Fruit fly (Drosophila melanogaster) whole organism, embryonic: ENCODE measurements around the gene Dredd.

Experiments used
- ATbp ChIP-seq: fragments of 200-800 bp; sonication (Bioruptor generic); optimal IDR thresholded peaks from 2 replicates; lab custom pipeline; 2017; ENCODE audit warnings: missing biosample characterization, mild to moderate bottlenecking, missing genetic modification characterization, missing genetic modification reagents
- Adf1 ChIP-seq: fragments of 200-800 bp; sonication (Bioruptor generic); IDR thresholded peaks from 2 replicates; pipeline ENCODE4 v1.3.6; 2022; ENCODE audit warnings: missing biosample characterization, missing genetic modification characterization
- B-H1 ChIP-seq: fragments of 200-800 bp; sonication (Bioruptor generic); IDR thresholded peaks from 3 replicates; pipeline ENCODE4 v1.3.6; 2022; ENCODE audit warnings: missing biosample characterization, missing genetic modification characterization
- CG10147 ChIP-seq: fragments of 200-800 bp; sonication (Bioruptor generic); optimal IDR thresholded peaks from 2 replicates; lab custom pipeline; 2019; ENCODE audit warnings: missing biosample characterization, mild to moderate bottlenecking, missing genetic modification characterization, moderate library complexity
- CG11247 ChIP-seq: fragments of 200-800 bp; sonication (Bioruptor generic); IDR thresholded peaks from 2 replicates; pipeline ENCODE4 v1.3.6; 2022; ENCODE audit warnings: missing biosample characterization, missing genetic modification characterization
- CG12071 ChIP-seq: fragments of 200-800 bp; sonication (Bioruptor generic); optimal IDR thresholded peaks from 3 replicates; lab custom pipeline; 2018; ENCODE audit warnings: missing biosample characterization, mild to moderate bottlenecking, missing genetic modification characterization
- CG1233 ChIP-seq: fragments of 200-800 bp; sonication (Bioruptor generic); optimal IDR thresholded peaks from 4 replicates; lab custom pipeline; 2018; ENCODE audit warnings: missing biosample characterization, mild to moderate bottlenecking, missing genetic modification characterization
- CG12942 ChIP-seq: fragments of 200-800 bp; sonication (Bioruptor generic); optimal IDR thresholded peaks from 3 replicates; lab custom pipeline; 2016; ENCODE audit warnings: missing biosample characterization, missing genetic modification characterization
- CG13624 ChIP-seq: fragments of 200-800 bp; sonication (Bioruptor generic); optimal IDR thresholded peaks from 2 replicates; lab custom pipeline; 2016; ENCODE audit warnings: missing biosample characterization, missing genetic modification characterization
- CG14441 ChIP-seq: fragments of 200-800 bp; sonication (Bioruptor generic); IDR thresholded peaks from 2 replicates; pipeline ENCODE4 v1.3.6; 2022; ENCODE audit warnings: missing biosample characterization, missing genetic modification characterization
- CG16779 ChIP-seq: fragments of 200-800 bp; sonication (Bioruptor generic); IDR thresholded peaks from 2 replicates; pipeline ENCODE4 v1.3.6; 2022; ENCODE audit warnings: missing biosample characterization, missing genetic modification characterization
- CG17328 ChIP-seq: fragments of 200-800 bp; sonication (Bioruptor generic); IDR thresholded peaks from 2 replicates; pipeline ENCODE4 v1.3.6; 2022; ENCODE audit warnings: missing biosample characterization, missing genetic modification characterization
- CG18262 ChIP-seq: fragments of 200-800 bp; optimal IDR thresholded peaks from 3 replicates; lab custom pipeline; 2019; ENCODE audit warnings: missing biosample characterization, mild to moderate bottlenecking, missing genetic modification characterization, moderate library complexity
- CG18599 ChIP-seq: fragments of 200-800 bp; sonication (Bioruptor generic); optimal IDR thresholded peaks from 3 replicates; lab custom pipeline; 2017; ENCODE audit warnings: missing biosample characterization, missing genetic modification characterization, mild to moderate bottlenecking, moderate library complexity, missing genetic modification reagents
- CG2129 ChIP-seq: fragments of 200-800 bp; sonication (Bioruptor generic); IDR thresholded peaks from 2 replicates; pipeline ENCODE4 v1.3.6; 2022; ENCODE audit warnings: missing biosample characterization, missing genetic modification characterization; ENCODE audit not compliant: partially characterized antibody
- CG2199 ChIP-seq: fragments of 200-800 bp; sonication (Bioruptor generic); IDR thresholded peaks from 3 replicates; pipeline ENCODE4 v1.3.6; 2022; ENCODE audit warnings: missing biosample characterization, missing genetic modification characterization
- CG2889 ChIP-seq: fragments of 200-800 bp; sonication (Bioruptor generic); IDR thresholded peaks from 3 replicates; pipeline ENCODE4 v1.3.6; 2022; ENCODE audit warnings: missing biosample characterization, missing genetic modification characterization
- CG4360 ChIP-seq: fragments of 200-800 bp; sonication (Bioruptor generic); IDR thresholded peaks from 2 replicates; pipeline ENCODE4 v1.3.6; 2022; ENCODE audit warnings: missing biosample characterization, missing genetic modification characterization
- CG6654 ChIP-seq: fragments of 200-800 bp; sonication (Bioruptor generic); optimal IDR thresholded peaks from 2 replicates; lab custom pipeline; 2017; ENCODE audit warnings: missing biosample characterization, mild to moderate bottlenecking, missing genetic modification characterization
- CG7839 ChIP-seq: fragments of 200-800 bp; sonication (Bioruptor generic); optimal IDR thresholded peaks from 3 replicates; lab custom pipeline; 2018; ENCODE audit warnings: missing biosample characterization, mild to moderate bottlenecking, missing genetic modification characterization, moderate library complexity
- CG9817 ChIP-seq: fragments of 200-800 bp; sonication (Bioruptor generic); optimal IDR thresholded peaks from 2 replicates; lab custom pipeline; 2018; ENCODE audit warnings: missing biosample characterization, mild to moderate bottlenecking, missing genetic modification characterization, moderate library complexity
- CTCF ChIP-seq: fragments of 200-800 bp; sonication (Bioruptor generic); optimal IDR thresholded peaks from 2 replicates; lab custom pipeline; 2017; ENCODE audit warnings: missing biosample characterization, mild to moderate bottlenecking, missing genetic modification characterization, moderate library complexity
- Ets97D ChIP-seq: fragments of 200-800 bp; sonication (Bioruptor generic); optimal IDR thresholded peaks from 3 replicates; lab custom pipeline; 2016; ENCODE audit warnings: missing biosample characterization, missing genetic modification characterization
- Gsc ChIP-seq: fragments of 200-800 bp; sonication (Bioruptor generic); IDR thresholded peaks from 2 replicates; pipeline ENCODE4 v1.3.6; 2022; ENCODE audit warnings: missing biosample characterization, missing genetic modification characterization
- HmgZ ChIP-seq: fragments of 200-800 bp; sonication (Bioruptor generic); optimal IDR thresholded peaks from 2 replicates; lab custom pipeline; 2018; ENCODE audit warnings: missing biosample characterization, mild to moderate bottlenecking, missing genetic modification characterization
- Hsf ChIP-seq: fragments of 200-800 bp; sonication (Bioruptor generic); optimal IDR thresholded peaks from 3 replicates; lab custom pipeline; 2016; ENCODE audit warnings: missing biosample characterization, missing genetic modification characterization
- Mad ChIP-seq: fragments of 200-800 bp; sonication (Bioruptor generic); optimal IDR thresholded peaks from 2 replicates; lab custom pipeline; 2016; ENCODE audit warnings: missing biosample characterization, missing genetic modification characterization
- Scr ChIP-seq: fragments of 200-800 bp; sonication (Bioruptor generic); IDR thresholded peaks from 2 replicates; pipeline ENCODE4 v1.3.6; 2022; ENCODE audit warnings: missing biosample characterization, missing genetic modification characterization; ENCODE audit not compliant: partially characterized antibody
- Spps ChIP-seq: fragments of 200-800 bp; sonication (Bioruptor generic); optimal IDR thresholded peaks from 2 replicates; lab custom pipeline; 2018; ENCODE audit warnings: missing biosample characterization, mild to moderate bottlenecking, missing genetic modification characterization
- Sry-δ ChIP-seq: fragments of 200-800 bp; sonication (Bioruptor generic); optimal IDR thresholded peaks from 2 replicates; lab custom pipeline; 2016; ENCODE audit warnings: missing biosample characterization, missing genetic modification characterization
- Usf ChIP-seq: fragments of 200-800 bp; sonication (Bioruptor generic); optimal IDR thresholded peaks from 2 replicates; lab custom pipeline; 2017; ENCODE audit warnings: missing genotype, missing biosample characterization, missing genetic modification characterization
- abd-A ChIP-seq: fragments of 200-800 bp; sonication (Bioruptor generic); optimal IDR thresholded peaks from 3 replicates; lab custom pipeline; 2019; ENCODE audit warnings: missing biosample characterization, mild to moderate bottlenecking, missing genetic modification characterization, moderate library complexity
- cg ChIP-seq: fragments of 200-800 bp; sonication (Bioruptor generic); optimal IDR thresholded peaks from 3 replicates; lab custom pipeline; 2019; ENCODE audit warnings: missing biosample characterization, mild to moderate bottlenecking, missing genetic modification characterization, moderate library complexity
- chn ChIP-seq: fragments of 200-800 bp; sonication (Bioruptor generic); optimal IDR thresholded peaks from 2 replicates; lab custom pipeline; 2016; ENCODE audit warnings: missing biosample characterization, missing genetic modification characterization
- dan ChIP-seq: fragments of 200-800 bp; sonication (Bioruptor generic); IDR thresholded peaks from 2 replicates; pipeline ENCODE4 v1.3.6; 2022; ENCODE audit warnings: missing biosample characterization, missing genetic modification characterization
- gcm ChIP-seq: fragments of 200-800 bp; sonication (Bioruptor generic); optimal IDR thresholded peaks from 2 replicates; lab custom pipeline; 2019; ENCODE audit warnings: missing biosample characterization, mild to moderate bottlenecking, missing genetic modification characterization, moderate library complexity
- gt ChIP-seq: fragments of 200-800 bp; sonication (Bioruptor generic); IDR thresholded peaks from 2 replicates; pipeline ENCODE4 v1.3.6; 2022; ENCODE audit warnings: missing biosample characterization, missing genetic modification characterization
- ham ChIP-seq: fragments of 200-800 bp; sonication (Bioruptor generic); IDR thresholded peaks from 2 replicates; pipeline ENCODE4 v1.3.6; 2022; ENCODE audit warnings: missing biosample characterization, missing genetic modification characterization
- lbe ChIP-seq: fragments of 200-800 bp; sonication (Bioruptor generic); optimal IDR thresholded peaks from 2 replicates; lab custom pipeline; 2016; ENCODE audit warnings: missing biosample characterization, mild to moderate bottlenecking, missing genetic modification characterization
- maf-S ChIP-seq: fragments of 200-800 bp; sonication (Bioruptor generic); optimal IDR thresholded peaks from 2 replicates; lab custom pipeline; 2016; ENCODE audit warnings: missing biosample characterization, missing genetic modification characterization
- onecut ChIP-seq: fragments of 200-800 bp; sonication (Bioruptor generic); IDR thresholded peaks from 2 replicates; pipeline ENCODE4 v1.3.6; 2022; ENCODE audit warnings: missing biosample characterization, missing genetic modification characterization
- peb ChIP-seq: fragments of 200-800 bp; sonication (Bioruptor generic); IDR thresholded peaks from 2 replicates; pipeline ENCODE4 v1.3.6; 2022; ENCODE audit warnings: missing biosample characterization, missing genetic modification characterization
- pfk ChIP-seq: fragments of 200-800 bp; sonication (Bioruptor generic); optimal IDR thresholded peaks from 2 replicates; lab custom pipeline; 2018; ENCODE audit warnings: missing biosample characterization, mild to moderate bottlenecking, missing genetic modification characterization, moderate library complexity
- salm ChIP-seq: fragments of 200-800 bp; sonication (Bioruptor generic); optimal IDR thresholded peaks from 2 replicates; lab custom pipeline; 2018; ENCODE audit warnings: missing biosample characterization, mild to moderate bottlenecking, missing genetic modification characterization
- sc ChIP-seq, 3 experiments: fragments of >200 bp in 2 of 3; fragments of 200-800 bp in 1 of 3; sonication (Bioruptor generic) in 1 of 3; optimal IDR thresholded peaks; 2 replicates in 2 of 3; 3 replicates in 1 of 3; lab custom pipeline; 2017; ENCODE audit warnings: mild to moderate bottlenecking in 1 of 3, missing biosample characterization in 1 of 3, missing genetic modification characterization in 1 of 3, missing genetic modification reagents in 1 of 3
- scrt ChIP-seq: fragments of 200-800 bp; sonication (Bioruptor generic); optimal IDR thresholded peaks from 2 replicates; lab custom pipeline; 2018; ENCODE audit warnings: missing biosample characterization, mild to moderate bottlenecking, missing genetic modification characterization, moderate library complexity
- sens ChIP-seq: fragments of 200-800 bp; sonication (Bioruptor generic); peaks from one replicate; lab custom pipeline; 2016; ENCODE audit warnings: missing biosample characterization, missing genetic modification characterization
- shn ChIP-seq: fragments of 200-800 bp; sonication (Bioruptor generic); optimal IDR thresholded peaks from 3 replicates; lab custom pipeline; 2016; ENCODE audit warnings: missing biosample characterization, missing genetic modification characterization
- so ChIP-seq: fragments of 200-800 bp; sonication (Bioruptor generic); IDR thresholded peaks from 3 replicates; pipeline ENCODE4 v1.3.6; 2022; ENCODE audit warnings: missing biosample characterization, missing genetic modification characterization
- tap ChIP-seq: fragments of 200-800 bp; optimal IDR thresholded peaks from 3 replicates; lab custom pipeline; 2019; ENCODE audit warnings: missing biosample characterization, mild to moderate bottlenecking, missing genetic modification characterization, moderate library complexity
- tin ChIP-seq: fragments of 200-800 bp; sonication (Bioruptor generic); optimal IDR thresholded peaks from 3 replicates; lab custom pipeline; 2016; ENCODE audit warnings: missing biosample characterization, missing genetic modification characterization
- unpg ChIP-seq: fragments of 200-800 bp; sonication (Bioruptor generic); optimal IDR thresholded peaks from 3 replicates; lab custom pipeline; 2018; ENCODE audit warnings: missing biosample characterization, mild to moderate bottlenecking, missing genetic modification characterization, moderate library complexity
- vvl ChIP-seq: fragments of 200-800 bp; sonication (Bioruptor generic); IDR thresholded peaks from 2 replicates; pipeline ENCODE4 v1.3.6; 2022; ENCODE audit warnings: missing biosample characterization, missing genetic modification characterization

The Dredd gene

dm6 chrX:625157-625627 is 10.2 kb downstream of the Dredd start, which contains the start of the genes CG13364 and Hinfp (continued):
- TF ChIP-seq abd-A (tag; lab: Kevin White, UChicago) (no peak), Ets97D (GFP tag; lab: Kevin White, UChicago) (no peak), ham (GFP tag; lab: Robert Waterston, UW) (no peak), ATbp (GFP tag; lab: Kevin White, UChicago) (no peak), chn (GFP tag; lab: Kevin White, UChicago) (no peak), tin (no peak), Gsc (GFP tag; lab: Robert Waterston, UW) (no peak), maf-S (no peak), CG12942 (GFP tag; lab: Kevin White, UChicago) (no peak), CG12071 (GFP tag; lab: Kevin White, UChicago) (no peak), B-H1 (GFP tag; lab: Robert Waterston, UW) (no peak), lbe (GFP tag; lab: Kevin White, UChicago) (peak; percentile 19), HmgZ (tag; lab: Kevin White, UChicago) (no peak), CG13624 (no peak), shn (GFP tag; lab: Kevin White, UChicago) (no peak), CG9817 (no peak), CTCF (GFP tag; lab: Kevin White, UChicago) (no peak), Scr (GFP tag; lab: Robert Waterston, UW) (peak; percentile 83), Adf1 (GFP tag; lab: Robert Waterston, UW) (no peak), Hsf (GFP tag; lab: Kevin White, UChicago) (no peak), peb (GFP tag; lab: Robert Waterston, UW) (no peak), CG18599 (GFP tag; lab: Kevin White, UChicago) (no peak), CG2889 (no peak), CG14441 (GFP tag; lab: Robert Waterston, UW) (no peak), Mad (GFP tag; lab: Kevin White, UChicago) (no peak), Spps (tag; lab: Kevin White, UChicago) (no peak), Usf (GFP tag; lab: Kevin White, UChicago) (no peak), so (GFP tag; lab: Robert Waterston, UW) (no peak), sens (GFP tag; lab: Kevin White, UChicago) (peak; percentile 32), unpg (GFP tag; lab: Kevin White, UChicago) (no peak), CG17328 (GFP tag; lab: Robert Waterston, UW) (no peak), pfk (GFP tag; lab: Kevin White, UChicago) (no peak), CG2199 (GFP tag; lab: Robert Waterston, UW) (no peak), tap (tag; lab: Kevin White, UChicago) (no peak), vvl (GFP tag; lab: Robert Waterston, UW) (no peak), onecut (no peak), Sry-δ (GFP tag; lab: Kevin White, UChicago) (peak; percentile 45), CG2129 (GFP tag; lab: Robert Waterston, UW) (peak; percentile 23), CG6654 (GFP tag; lab: Kevin White, UChicago) (no peak), scrt (GFP tag; lab: Kevin White, UChicago) (no peak), CG10147 (GFP tag; lab: Kevin White, UChicago) (no peak), CG1233 (GFP tag; lab: Kevin White, UChicago) (no peak), gcm (GFP tag; lab: Kevin White, UChicago) (no peak), gt (GFP tag; lab: Robert Waterston, UW) (no peak), salm (tag; lab: Kevin White, UChicago) (no peak), dan (GFP tag; lab: Robert Waterston, UW) (no peak), CG18262 (tag; lab: Kevin White, UChicago) (peak; percentile 20), CG11247 (GFP tag; lab: Robert Waterston, UW) (no peak), CG16779 (GFP tag; lab: Robert Waterston, UW) (no peak), CG4360 (GFP tag; lab: Robert Waterston, UW) (peak; percentile 13; the same call in 1 of the 2 replicates), sc (optimal IDR thresholded peaks at IDR 0.05; lab: Kevin White, UChicago) (no peak), sc (GFP tag; optimal IDR thresholded peaks at IDR 0.05; lab: Kevin White, UChicago) (no peak), cg (no peak), CG7839 (tag; lab: Kevin White, UChicago) (peak; percentile 0)
